Fruit fly (Drosophila melanogaster) whole organism, adult: ENCODE measurements around the gene tth.

Experiments used
- CG11617 ChIP-seq: fragments of 200-800 bp; sonication (Bioruptor generic); optimal IDR thresholded peaks from 2 replicates; lab custom pipeline; 2017; ENCODE audit warnings: mild to moderate bottlenecking, missing biosample characterization, missing genetic modification reagents, missing genetic modification characterization
- CG12768 ChIP-seq: fragments of 200-800 bp; sonication (Bioruptor generic); optimal IDR thresholded peaks from 2 replicates; lab custom pipeline; 2017; ENCODE audit warnings: missing biosample characterization, missing genetic modification characterization, mild to moderate bottlenecking, moderate library complexity, missing genetic modification reagents
- CG14711 ChIP-seq: fragments of 200-800 bp; sonication (Bioruptor generic); optimal IDR thresholded peaks from 2 replicates; lab custom pipeline; 2018; ENCODE audit warnings: missing biosample characterization, mild to moderate bottlenecking, missing genetic modification characterization, moderate library complexity
- CG1620 ChIP-seq: fragments of 200-800 bp; sonication (Bioruptor generic); optimal IDR thresholded peaks from 2 replicates; lab custom pipeline; 2016; ENCODE audit warnings: missing biosample characterization, missing genetic modification characterization
- CG33017 ChIP-seq: fragments of 200-800 bp; sonication (Bioruptor generic); optimal IDR thresholded peaks from 2 replicates; lab custom pipeline; 2018; ENCODE audit warnings: missing biosample characterization, mild to moderate bottlenecking, missing genetic modification characterization, moderate library complexity
- CG5204 ChIP-seq: fragments of 200-800 bp; sonication (Bioruptor generic); optimal IDR thresholded peaks from 2 replicates; lab custom pipeline; 2016; ENCODE audit warnings: missing biosample characterization, missing genetic modification characterization
- CG7045 ChIP-seq: fragments of 200-800 bp; sonication (Bioruptor generic); optimal IDR thresholded peaks from 2 replicates; lab custom pipeline; 2017; ENCODE audit warnings: missing biosample characterization, mild to moderate bottlenecking, missing genetic modification characterization
- CG7101 ChIP-seq: fragments of 200-800 bp; sonication (Bioruptor generic); optimal IDR thresholded peaks from 2 replicates; lab custom pipeline; 2018; ENCODE audit warnings: missing biosample characterization, mild to moderate bottlenecking, missing genetic modification characterization, moderate library complexity
- Clk ChIP-seq: fragments of 200-800 bp; sonication (Bioruptor generic); optimal IDR thresholded peaks from 2 replicates; lab custom pipeline; 2017; ENCODE audit warnings: missing biosample characterization, missing genetic modification characterization
- Crg-1 ChIP-seq: fragments of 200-800 bp; sonication (Bioruptor generic); optimal IDR thresholded peaks from 2 replicates; lab custom pipeline; 2016; ENCODE audit warnings: missing biosample characterization, missing genetic modification characterization
- Hr96 ChIP-seq: fragments of 200-800 bp; sonication (Bioruptor generic); optimal IDR thresholded peaks from 2 replicates; lab custom pipeline; 2016; ENCODE audit warnings: missing biosample characterization, missing genetic modification characterization
- Mnt ChIP-seq: fragments of 200-800 bp; sonication (Bioruptor generic); optimal IDR thresholded peaks from 2 replicates; lab custom pipeline; 2016; ENCODE audit warnings: missing biosample characterization, mild to moderate bottlenecking, missing genetic modification characterization
- bab1 ChIP-seq: fragments of 200-800 bp; sonication (Bioruptor generic); optimal IDR thresholded peaks from 3 replicates; lab custom pipeline; 2019; ENCODE audit warnings: missing biosample characterization, mild to moderate bottlenecking, missing genetic modification characterization, moderate library complexity
- cic ChIP-seq: fragments of 200-800 bp; sonication (Bioruptor generic); optimal IDR thresholded peaks from 2 replicates; lab custom pipeline; 2017; ENCODE audit warnings: missing biosample characterization, mild to moderate bottlenecking, missing genetic modification characterization, moderate library complexity
- cnc ChIP-seq, 2 experiments: fragments of >200 bp; optimal IDR thresholded peaks; 2 replicates each; lab custom pipeline; 2017
- kay ChIP-seq: fragments of 200-800 bp; sonication (Bioruptor generic); peaks from one replicate; lab custom pipeline; 2016; ENCODE audit warnings: missing biosample characterization, missing genetic modification characterization, borderline replicate concordance
- ovo ChIP-seq: fragments of 200-800 bp; sonication (Bioruptor generic); optimal IDR thresholded peaks from 2 replicates; lab custom pipeline; 2016; ENCODE audit warnings: missing biosample characterization, missing genetic modification characterization
- pad ChIP-seq: fragments of 200-800 bp; sonication (Bioruptor generic); optimal IDR thresholded peaks from 3 replicates; lab custom pipeline; 2017; ENCODE audit warnings: missing biosample characterization, missing genetic modification characterization, mild to moderate bottlenecking, moderate library complexity, missing genetic modification reagents
- tj ChIP-seq: fragments of 200-800 bp; sonication (Bioruptor generic); optimal IDR thresholded peaks from 3 replicates; lab custom pipeline; 2017; ENCODE audit warnings: missing biosample characterization, mild to moderate bottlenecking, missing genetic modification characterization, moderate library complexity
- toe ChIP-seq: fragments of 200-800 bp; sonication (Bioruptor generic); optimal IDR thresholded peaks from 2 replicates; lab custom pipeline; 2016; ENCODE audit warnings: missing biosample characterization, missing genetic modification characterization

The tth gene

dm6 chrX:13637588-13637987 lies 21.2 kb upstream of the tth start:
- TF ChIP-seq cnc (optimal IDR thresholded peaks at IDR 0.05; lab: Kevin White, UChicago): no peak
- TF ChIP-seq ovo (GFP tag; lab: Kevin White, UChicago): no peak
- TF ChIP-seq CG7101: no peak
- TF ChIP-seq pad (GFP tag; lab: Kevin White, UChicago): no peak
- no peak for TF ChIP-seq Mnt (GFP tag; lab: Kevin White, UChicago)
- TF ChIP-seq tj (GFP tag; lab: Kevin White, UChicago): no peak
- no peak for TF ChIP-seq CG12768 (GFP tag; lab: Kevin White, UChicago)
- no peak for TF ChIP-seq toe (GFP tag; lab: Kevin White, UChicago)
- TF ChIP-seq CG1620 (GFP tag; lab: Kevin White, UChicago): no peak
- TF ChIP-seq kay (GFP tag; lab: Kevin White, UChicago): no peak
- TF ChIP-seq CG33017 (tag; lab: Kevin White, UChicago): no peak
- no peak for TF ChIP-seq cic
- TF ChIP-seq CG11617 (GFP tag; lab: Kevin White, UChicago): no peak
- no peak for TF ChIP-seq CG14711 (tag; lab: Kevin White, UChicago)
- no peak for TF ChIP-seq Clk (GFP tag; lab: Kevin White, UChicago)
- TF ChIP-seq CG5204 (GFP tag; lab: Kevin White, UChicago): no peak
- no peak for TF ChIP-seq Hr96 (GFP tag; lab: Kevin White, UChicago)
- no peak for TF ChIP-seq bab1 (GFP tag; lab: Kevin White, UChicago)
- no peak for TF ChIP-seq Crg-1 (GFP tag; lab: Kevin White, UChicago)
- TF ChIP-seq CG7045 (GFP tag; lab: Kevin White, UChicago): no peak

DNA sequence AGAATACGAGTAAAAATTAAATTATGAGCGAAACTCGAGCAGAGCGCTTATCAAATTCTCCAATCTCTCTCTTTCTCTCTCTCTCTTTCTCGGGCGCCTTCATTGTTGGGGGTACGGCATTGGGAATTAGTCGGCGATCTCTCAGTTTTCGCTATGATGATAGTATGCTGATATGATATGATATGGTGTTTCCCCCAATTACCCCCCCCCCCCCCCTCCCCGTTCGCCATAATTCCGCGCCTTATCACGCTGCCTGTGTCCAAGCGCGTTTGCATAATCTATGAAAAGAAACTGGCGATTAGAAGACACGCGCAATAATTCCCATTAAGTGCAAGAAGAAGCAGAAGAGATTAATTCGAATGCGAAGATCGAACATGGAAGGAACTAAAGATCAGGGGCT lies 20.4 kb upstream of the tth start:
- TF ChIP-seq CG5204 (GFP tag; lab: Kevin White, UChicago) (no peak), CG7101 (no peak), CG7045 (GFP tag; lab: Kevin White, UChicago) (no peak), ovo (GFP tag; lab: Kevin White, UChicago) (no peak), cic (no peak), CG11617 (GFP tag; lab: Kevin White, UChicago) (no peak), Clk (GFP tag; lab: Kevin White, UChicago) (no peak), toe (GFP tag; lab: Kevin White, UChicago) (no peak), CG33017 (tag; lab: Kevin White, UChicago) (no peak), CG12768 (GFP tag; lab: Kevin White, UChicago) (no peak), CG1620 (GFP tag; lab: Kevin White, UChicago) (no peak)

DNA sequence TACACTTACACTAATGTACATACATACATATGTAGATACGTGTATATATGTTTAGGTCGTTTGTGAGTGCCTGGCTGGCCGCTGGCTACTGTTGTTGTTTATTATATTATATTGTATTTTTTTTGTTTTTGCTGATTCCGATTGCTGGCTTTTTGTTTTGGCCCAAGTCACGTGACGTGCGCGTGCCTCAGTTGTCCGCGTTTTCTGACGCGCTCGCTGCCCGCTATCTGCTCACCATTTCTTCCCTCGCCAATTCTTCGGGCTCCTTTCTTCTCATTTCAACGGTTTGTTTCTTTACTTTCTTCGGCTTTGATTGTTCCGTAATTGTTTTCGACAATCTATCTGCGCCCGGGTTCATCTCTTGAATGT lies 18.6 kb upstream of the tth start:
- TF ChIP-seq toe (GFP tag; lab: Kevin White, UChicago): no peak
- peak; percentile 45 for TF ChIP-seq tj (GFP tag; lab: Kevin White, UChicago)

dm6 chrX:13634254-13634999 lies 18.0 kb upstream of the tth start:
- TF ChIP-seq tj (GFP tag; lab: Kevin White, UChicago): peak; percentile 53
- TF ChIP-seq bab1 (GFP tag; lab: Kevin White, UChicago): peak; percentile 81
- peak; percentile 32 for TF ChIP-seq CG5204 (GFP tag; lab: Kevin White, UChicago)
- TF ChIP-seq Crg-1 (GFP tag; lab: Kevin White, UChicago): no peak
- peak; percentile 4 for TF ChIP-seq kay (GFP tag; lab: Kevin White, UChicago)
- peak; percentile 33 for TF ChIP-seq ovo (GFP tag; lab: Kevin White, UChicago)
- peak; percentile 58 for TF ChIP-seq Hr96 (GFP tag; lab: Kevin White, UChicago)
- TF ChIP-seq Clk (GFP tag; lab: Kevin White, UChicago): no peak
- no peak for TF ChIP-seq toe (GFP tag; lab: Kevin White, UChicago)
- no peak for TF ChIP-seq CG1620 (GFP tag; lab: Kevin White, UChicago)
- peak; percentile 14 for TF ChIP-seq CG11617 (GFP tag; lab: Kevin White, UChicago)
- TF ChIP-seq CG33017 (tag; lab: Kevin White, UChicago): peak; percentile 16
- peak; percentile 58 for TF ChIP-seq CG7101
- peak; percentile 38 for TF ChIP-seq CG14711 (tag; lab: Kevin White, UChicago)
- TF ChIP-seq CG12768 (GFP tag; lab: Kevin White, UChicago): no peak
- TF ChIP-seq pad (GFP tag; lab: Kevin White, UChicago): peak; percentile 15
- TF ChIP-seq cnc (optimal IDR thresholded peaks at IDR 0.05; lab: Kevin White, UChicago): no peak
- TF ChIP-seq Mnt (GFP tag; lab: Kevin White, UChicago): no peak
- no peak for TF ChIP-seq CG7045 (GFP tag; lab: Kevin White, UChicago)
- peak; percentile 5 for TF ChIP-seq cic

DNA sequence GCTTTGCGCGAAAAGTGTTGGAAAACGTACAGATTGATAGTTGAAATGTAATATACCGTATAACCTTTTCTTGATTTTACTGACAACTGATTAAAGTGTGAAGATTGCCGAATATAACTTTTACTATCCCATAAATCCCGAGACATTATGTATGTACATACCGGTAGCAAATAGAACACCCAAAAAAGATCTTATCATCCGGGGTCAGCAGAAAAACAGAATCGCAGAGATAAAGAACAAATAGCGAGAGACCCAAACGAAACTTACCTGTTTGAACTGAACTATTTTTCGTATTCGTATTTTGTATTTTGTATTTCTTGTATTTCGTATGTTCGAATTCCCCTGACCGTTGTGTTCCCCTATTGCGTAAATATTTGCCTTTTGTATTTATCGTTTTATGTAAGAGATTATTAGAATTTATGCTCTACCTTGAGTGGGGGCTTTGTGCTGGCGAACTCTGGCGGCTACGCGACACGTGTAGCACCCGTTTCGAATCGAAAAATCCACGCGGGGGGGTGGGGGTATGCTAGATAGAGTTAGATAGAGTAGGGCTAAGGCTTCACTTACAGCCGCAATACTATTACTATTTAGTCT lies 17.0 kb upstream of the tth start:
- no peak for TF ChIP-seq toe (GFP tag; lab: Kevin White, UChicago)
- TF ChIP-seq kay (GFP tag; lab: Kevin White, UChicago): no peak
- TF ChIP-seq Clk (GFP tag; lab: Kevin White, UChicago): no peak
- no peak for TF ChIP-seq CG11617 (GFP tag; lab: Kevin White, UChicago)
- TF ChIP-seq bab1 (GFP tag; lab: Kevin White, UChicago): no peak
- TF ChIP-seq CG14711 (tag; lab: Kevin White, UChicago): no peak
- TF ChIP-seq CG7101: no peak
- no peak for TF ChIP-seq CG1620 (GFP tag; lab: Kevin White, UChicago)
- TF ChIP-seq Mnt (GFP tag; lab: Kevin White, UChicago): no peak
- TF ChIP-seq CG5204 (GFP tag; lab: Kevin White, UChicago): no peak
- no peak for TF ChIP-seq Crg-1 (GFP tag; lab: Kevin White, UChicago)
